Fruit fly (Drosophila melanogaster) whole organism, embryonic: ENCODE data around the gene IFT43.

Experiments used
- B-H1 ChIP-seq: fragments of 200-800 bp; sonication (Bioruptor generic); IDR thresholded peaks from 3 replicates; pipeline ENCODE4 v1.3.6; 2022; ENCODE audit warnings: missing biosample characterization, missing genetic modification characterization
- Bgb ChIP-seq: fragments of 200-800 bp; sonication (Bioruptor generic); IDR thresholded peaks from 2 replicates; pipeline ENCODE4 v1.3.6; 2022; ENCODE audit warnings: missing biosample characterization, missing genetic modification characterization; ENCODE audit not compliant: partially characterized antibody
- CG10267 ChIP-seq: fragments of 200-800 bp; sonication (Bioruptor generic); optimal IDR thresholded peaks from 2 replicates; lab custom pipeline; 2018; ENCODE audit warnings: missing biosample characterization, mild to moderate bottlenecking, missing genetic modification characterization, moderate library complexity
- CG11085 ChIP-seq: fragments of 200-800 bp; sonication (Bioruptor generic); IDR thresholded peaks from 2 replicates; pipeline ENCODE4 v1.3.6; 2022; ENCODE audit warnings: missing biosample characterization, missing genetic modification characterization
- CG12299 ChIP-seq: fragments of 200-800 bp; sonication (Bioruptor generic); optimal IDR thresholded peaks from 2 replicates; lab custom pipeline; 2018; ENCODE audit warnings: missing biosample characterization, mild to moderate bottlenecking, missing genetic modification characterization
- CG13296 ChIP-seq: fragments of 200-800 bp; sonication (Bioruptor generic); optimal IDR thresholded peaks from 3 replicates; lab custom pipeline; 2018; ENCODE audit warnings: missing biosample characterization, mild to moderate bottlenecking, missing genetic modification characterization
- CG14710 ChIP-seq: fragments of 200-800 bp; sonication (Bioruptor generic); optimal IDR thresholded peaks from 3 replicates; lab custom pipeline; 2019; ENCODE audit warnings: missing biosample characterization, mild to moderate bottlenecking, missing genetic modification characterization, moderate library complexity
- CG1602 ChIP-seq: fragments of 200-800 bp; sonication (Bioruptor generic); optimal IDR thresholded peaks from 3 replicates; lab custom pipeline; 2016; ENCODE audit warnings: missing biosample characterization, missing genetic modification characterization
- CG1603 ChIP-seq: fragments of 200-800 bp; sonication (Bioruptor generic); optimal IDR thresholded peaks from 2 replicates; lab custom pipeline; 2019; ENCODE audit warnings: missing biosample characterization, mild to moderate bottlenecking, missing genetic modification characterization, moderate library complexity
- CG1647 ChIP-seq: fragments of 200-800 bp; sonication (Bioruptor generic); optimal IDR thresholded peaks from 3 replicates; lab custom pipeline; 2016; ENCODE audit warnings: missing biosample characterization, missing genetic modification characterization
- CG16813 ChIP-seq: fragments of 200-800 bp; sonication (Bioruptor generic); IDR thresholded peaks from 3 replicates; pipeline ENCODE4 v1.3.6; 2022; ENCODE audit warnings: missing biosample characterization, missing genetic modification characterization; ENCODE audit not compliant: partially characterized antibody
- CG16815 ChIP-seq: fragments of 200-800 bp; sonication (Bioruptor generic); optimal IDR thresholded peaks from 3 replicates; lab custom pipeline; 2017; ENCODE audit warnings: missing biosample characterization, mild to moderate bottlenecking, missing genetic modification characterization
- CG17385 ChIP-seq: fragments of 200-800 bp; sonication (Bioruptor generic); optimal IDR thresholded peaks from 3 replicates; lab custom pipeline; 2018; ENCODE audit warnings: missing biosample characterization, mild to moderate bottlenecking, missing genetic modification characterization
- CG18011 ChIP-seq: fragments of 200-800 bp; sonication (Bioruptor generic); optimal IDR thresholded peaks from 2 replicates; lab custom pipeline; 2017; ENCODE audit warnings: missing biosample characterization, missing genetic modification characterization, mild to moderate bottlenecking, moderate library complexity, missing genotype
- CG2712 ChIP-seq: fragments of 200-800 bp; optimal IDR thresholded peaks from 3 replicates; lab custom pipeline; 2019; ENCODE audit warnings: missing biosample characterization, mild to moderate bottlenecking, missing genetic modification characterization, moderate library complexity
- CG32532 ChIP-seq: fragments of 200-800 bp; sonication (Bioruptor generic); IDR thresholded peaks from 2 replicates; pipeline ENCODE4 v1.3.6; 2022; ENCODE audit warnings: missing biosample characterization, missing genetic modification characterization
- CG3281 ChIP-seq: fragments of 200-800 bp; sonication (Bioruptor generic); optimal IDR thresholded peaks from 3 replicates; lab custom pipeline; 2017; ENCODE audit warnings: missing biosample characterization, mild to moderate bottlenecking, missing genetic modification characterization
- CG34224 ChIP-seq: fragments of 200-800 bp; sonication (Bioruptor generic); IDR thresholded peaks from 3 replicates; pipeline ENCODE4 v1.3.6; 2022; ENCODE audit warnings: missing biosample characterization, missing genetic modification characterization; ENCODE audit not compliant: partially characterized antibody
- CG34422 ChIP-seq: fragments of 200-800 bp; sonication (Bioruptor generic); IDR thresholded peaks from 3 replicates; pipeline ENCODE4 v1.3.6; 2022; ENCODE audit warnings: missing biosample characterization, missing genetic modification characterization
- CG43689 ChIP-seq: fragments of 200-800 bp; sonication (Bioruptor generic); IDR thresholded peaks from 2 replicates; pipeline ENCODE4 v1.3.6; 2022; ENCODE audit warnings: missing biosample characterization, missing genetic modification characterization
- CG9727 ChIP-seq: fragments of 200-800 bp; sonication (Bioruptor generic); optimal IDR thresholded peaks from 3 replicates; lab custom pipeline; 2017; ENCODE audit warnings: missing biosample characterization, mild to moderate bottlenecking, missing genetic modification characterization
- E2f2 ChIP-seq: fragments of 200-800 bp; sonication (Bioruptor generic); IDR thresholded peaks from 2 replicates; pipeline ENCODE4 v1.3.6; 2022; ENCODE audit warnings: missing biosample characterization, missing genetic modification characterization
- Hr39 ChIP-seq: fragments of >200 bp; optimal IDR thresholded peaks from 2 replicates; lab custom pipeline; 2017
- Lhr ChIP-seq: fragments of 200-800 bp; sonication (Bioruptor generic); optimal IDR thresholded peaks from 3 replicates; lab custom pipeline; 2017; ENCODE audit warnings: mild to moderate bottlenecking, missing biosample characterization, missing genetic modification reagents, missing genetic modification characterization
- MESR4 ChIP-seq: fragments of 200-800 bp; sonication (Bioruptor generic); optimal IDR thresholded peaks from 2 replicates; lab custom pipeline; 2018; ENCODE audit warnings: missing biosample characterization, mild to moderate bottlenecking, missing genetic modification characterization, moderate library complexity
- Myb ChIP-seq: fragments of 200-800 bp; sonication (Bioruptor generic); optimal IDR thresholded peaks from 2 replicates; lab custom pipeline; 2016; ENCODE audit warnings: missing biosample characterization, missing genetic modification characterization
- Pdp1 ChIP-seq, 2 experiments: fragments of 200-800 bp; sonication (Bioruptor generic); optimal IDR thresholded peaks; 3 replicates each; lab custom pipeline; 2016; ENCODE audit warnings: missing biosample characterization in 2 of 2, missing genetic modification characterization in 2 of 2, mild to moderate bottlenecking in 1 of 2, moderate library complexity in 1 of 2
- Ptx1 ChIP-seq: fragments of 200-800 bp; sonication (Bioruptor generic); IDR thresholded peaks from 2 replicates; pipeline ENCODE4 v1.3.6; 2022; ENCODE audit warnings: missing biosample characterization, missing genetic modification characterization
- Stat92E ChIP-seq, 3 experiments: fragments of >200 bp in 2 of 3; fragments of 200-800 bp in 1 of 3; sonication (Bioruptor generic) in 1 of 3; optimal IDR thresholded peaks; 2 replicates each; lab custom pipeline; 2017 to 2019; ENCODE audit warnings: missing biosample characterization in 3 of 3, missing genetic modification characterization in 3 of 3, mild to moderate bottlenecking in 1 of 3, moderate library complexity in 1 of 3
- Xbp1 ChIP-seq: fragments of 200-800 bp; sonication (Bioruptor generic); optimal IDR thresholded peaks from 3 replicates; lab custom pipeline; 2016; ENCODE audit warnings: missing biosample characterization, mild to moderate bottlenecking, missing genetic modification characterization
- ato ChIP-seq: fragments of 200-800 bp; sonication (Bioruptor generic); IDR thresholded peaks from 2 replicates; pipeline ENCODE4 v1.3.6; 2022; ENCODE audit warnings: missing biosample characterization, missing genetic modification characterization; ENCODE audit not compliant: partially characterized antibody
- crp ChIP-seq, 2 experiments: fragments of 200-800 bp; sonication (Bioruptor generic); optimal IDR thresholded peaks; 2 replicates in 1 of 2; 3 replicates in 1 of 2; lab custom pipeline; 2017; ENCODE audit warnings: missing biosample characterization in 2 of 2, missing genetic modification characterization in 2 of 2, mild to moderate bottlenecking in 1 of 2, moderate library complexity in 1 of 2
- dysf ChIP-seq: fragments of 200-800 bp; sonication (Bioruptor generic); IDR thresholded peaks from 3 replicates; pipeline ENCODE4 v1.3.6; 2022; ENCODE audit warnings: missing biosample characterization, missing genetic modification characterization
- fd96Cb ChIP-seq: fragments of 200-800 bp; sonication (Bioruptor generic); optimal IDR thresholded peaks from 2 replicates; lab custom pipeline; 2018; ENCODE audit warnings: missing biosample characterization, mild to moderate bottlenecking, missing genetic modification characterization, moderate library complexity
- gce ChIP-seq: fragments of 200-800 bp; sonication (Bioruptor generic); IDR thresholded peaks from 3 replicates; pipeline ENCODE4 v1.3.6; 2022; ENCODE audit warnings: missing biosample characterization, missing genetic modification characterization
- gfzf ChIP-seq: fragments of 200-800 bp; sonication (Bioruptor generic); optimal IDR thresholded peaks from 2 replicates; lab custom pipeline; 2016; ENCODE audit warnings: missing biosample characterization, mild to moderate bottlenecking, missing genetic modification characterization, moderate library complexity
- luna ChIP-seq: fragments of 200-800 bp; sonication (Bioruptor generic); optimal IDR thresholded peaks from 2 replicates; lab custom pipeline; 2016; ENCODE audit warnings: missing biosample characterization, missing genetic modification characterization
- mam ChIP-seq: fragments of 200-800 bp; sonication (Bioruptor generic); optimal IDR thresholded peaks from 3 replicates; lab custom pipeline; 2016; ENCODE audit warnings: missing biosample characterization, missing genetic modification characterization
- mld ChIP-seq: fragments of 200-800 bp; sonication (Bioruptor generic); IDR thresholded peaks from 3 replicates; pipeline ENCODE4 v1.3.6; 2022; ENCODE audit warnings: missing biosample characterization, missing genetic modification characterization; ENCODE audit not compliant: partially characterized antibody
- phol ChIP-seq: fragments of 200-800 bp; sonication (Bioruptor generic); optimal IDR thresholded peaks from 3 replicates; lab custom pipeline; 2018; ENCODE audit warnings: missing biosample characterization, mild to moderate bottlenecking, missing genetic modification characterization, moderate library complexity
- pum ChIP-seq: fragments of 200-800 bp; sonication (Bioruptor generic); optimal IDR thresholded peaks from 2 replicates; lab custom pipeline; 2016; ENCODE audit warnings: missing biosample characterization, missing genetic modification characterization
- rib ChIP-seq: fragments of 200-800 bp; sonication (Bioruptor generic); IDR thresholded peaks from 2 replicates; pipeline ENCODE4 v1.3.6; 2022; ENCODE audit warnings: missing biosample characterization, missing genetic modification characterization
- sens ChIP-seq: fragments of 200-800 bp; sonication (Bioruptor generic); peaks from one replicate; lab custom pipeline; 2016; ENCODE audit warnings: missing biosample characterization, missing genetic modification characterization
- sr ChIP-seq: fragments of 200-800 bp; sonication (Bioruptor generic); IDR thresholded peaks from 3 replicates; pipeline ENCODE4 v1.3.6; 2022; ENCODE audit warnings: missing biosample characterization, missing genetic modification characterization
- ssp ChIP-seq: fragments of 200-800 bp; sonication (Bioruptor generic); IDR thresholded peaks from 2 replicates; pipeline ENCODE4 v1.3.6; 2022; ENCODE audit warnings: missing biosample characterization, missing genetic modification characterization
- unpg ChIP-seq: fragments of 200-800 bp; sonication (Bioruptor generic); optimal IDR thresholded peaks from 3 replicates; lab custom pipeline; 2018; ENCODE audit warnings: missing biosample characterization, mild to moderate bottlenecking, missing genetic modification characterization, moderate library complexity
- vfl ChIP-seq: fragments of 200-800 bp; sonication (Bioruptor generic); optimal IDR thresholded peaks from 2 replicates; lab custom pipeline; 2016; ENCODE audit warnings: missing biosample characterization, missing genetic modification characterization
- vnd ChIP-seq: fragments of 200-800 bp; sonication (Bioruptor generic); IDR thresholded peaks from 3 replicates; pipeline ENCODE4 v1.3.6; 2022; ENCODE audit warnings: missing biosample characterization, missing genetic modification characterization; ENCODE audit not compliant: partially characterized antibody
- zfh1 ChIP-seq: fragments of 200-800 bp; sonication (Bioruptor generic); IDR thresholded peaks from 3 replicates; pipeline ENCODE4 v1.3.6; 2022; ENCODE audit warnings: missing biosample characterization, missing genetic modification characterization

Gene IFT43

dm6 chr2L:12707540-12707939, 12.8 kb upstream of the IFT43 start, which contains the start of the genes CG6180 and CG15484 (continued):
- TF ChIP-seq Bgb, result 0 out of 2 replicates have a peak, but pooled peaks have one; percentile 23
- no peak for TF ChIP-seq vfl (GFP tag; lab: Kevin White, UChicago)
- TF ChIP-seq CG2712, result peak; percentile 29
- peak in 1 of 2 experiments; percentile 69 for TF ChIP-seq Pdp1 (GFP tag; optimal IDR thresholded peaks at IDR 0.05; lab: Kevin White, UChicago)
- no peak for TF ChIP-seq luna (GFP tag; lab: Kevin White, UChicago)
- TF ChIP-seq sens (GFP tag; lab: Kevin White, UChicago), result peak; percentile 70
- TF ChIP-seq gce (GFP tag; lab: Robert Waterston, UW), result no peak
- peak; percentile 13 for TF ChIP-seq gfzf (GFP tag; lab: Kevin White, UChicago)
- TF ChIP-seq mld (GFP tag; lab: Robert Waterston, UW), result no peak
- 0 out of 3 replicates have a peak, but pooled peaks have one; percentile 30 for TF ChIP-seq vnd (GFP tag; lab: Robert Waterston, UW)
- TF ChIP-seq Xbp1, result no peak
- no peak for TF ChIP-seq fd96Cb (tag; lab: Kevin White, UChicago)
- TF ChIP-seq E2f2, result peak; percentile 81
- TF ChIP-seq CG14710 (tag; lab: Kevin White, UChicago), result peak; percentile 32
- TF ChIP-seq Lhr, result no peak
- peak; percentile 30 for TF ChIP-seq CG1603 (tag; lab: Kevin White, UChicago)
- no peak for TF ChIP-seq mam (GFP tag; lab: Kevin White, UChicago)
- no peak for TF ChIP-seq CG12299
- TF ChIP-seq CG3281 (GFP tag; lab: Kevin White, UChicago), result peak; percentile 2
- no peak for TF ChIP-seq dysf (GFP tag; lab: Robert Waterston, UW)
- TF ChIP-seq unpg (GFP tag; lab: Kevin White, UChicago), result no peak
- TF ChIP-seq CG34224 (GFP tag; lab: Robert Waterston, UW), result peak; percentile 48; the same call in 2 of the 3 replicates
- peak; percentile 30 for TF ChIP-seq MESR4 (GFP tag; lab: Kevin White, UChicago)
- no peak for TF ChIP-seq CG9727 (GFP tag; lab: Kevin White, UChicago)
- peak; percentile 39 for TF ChIP-seq CG18011 (GFP tag; lab: Kevin White, UChicago)
- TF ChIP-seq CG16813, result peak; percentile 51; the same call in 1 of the 3 replicates
- TF ChIP-seq phol (tag; lab: Kevin White, UChicago), result peak; percentile 89
- 0 out of 3 replicates have a peak, but pooled peaks have one; percentile 16 for TF ChIP-seq CG34422 (GFP tag; lab: Robert Waterston, UW)
- peak; percentile 74 for TF ChIP-seq Myb (GFP tag; lab: Kevin White, UChicago)
- peak; percentile 16 for TF ChIP-seq CG10267 (tag; lab: Kevin White, UChicago)
- TF ChIP-seq CG11085, result no peak
- peak in 1 of 3 experiments; percentile 52 for TF ChIP-seq Stat92E (GFP tag; optimal IDR thresholded peaks at IDR 0.05; lab: Kevin White, UChicago)
- no peak for TF ChIP-seq pum
- no peak for TF ChIP-seq rib (GFP tag; lab: Robert Waterston, UW)
- peak; percentile 22 for TF ChIP-seq CG17385 (GFP tag; lab: Kevin White, UChicago)
- no peak for TF ChIP-seq CG32532 (GFP tag; lab: Robert Waterston, UW)
- TF ChIP-seq ssp (GFP tag; lab: Robert Waterston, UW), result no peak
- TF ChIP-seq CG43689 (GFP tag; lab: Robert Waterston, UW), result no peak
- no peak for TF ChIP-seq Hr39 (lab: Kevin White, UChicago)
- TF ChIP-seq Ptx1, result no peak
- no peak for TF ChIP-seq sr (GFP tag; lab: Robert Waterston, UW)
- TF ChIP-seq crp (GFP tag; optimal IDR thresholded peaks at IDR 0.05; lab: Kevin White, UChicago), result peak in 1 of 2 experiments; percentile 16
- TF ChIP-seq zfh1 (GFP tag; lab: Robert Waterston, UW), result 0 out of 3 replicates have a peak, but pooled peaks have one; percentile 28
- TF ChIP-seq CG13296, result peak; percentile 6
- TF ChIP-seq CG1602 (GFP tag; lab: Kevin White, UChicago), result no peak
- TF ChIP-seq CG1647 (GFP tag; lab: Kevin White, UChicago), result no peak
- no peak for TF ChIP-seq CG16815 (GFP tag; lab: Kevin White, UChicago)
- TF ChIP-seq ato (GFP tag; lab: Robert Waterston, UW), result peak; percentile 24; the same call in 1 of the 2 replicates
- no peak for TF ChIP-seq B-H1 (GFP tag; lab: Robert Waterston, UW)
